Fruit fly (Drosophila melanogaster) whole organism, prepupa: ENCODE results near the gene FeCH.

Experiments used
- Blimp-1 ChIP-seq: fragments of 200-800 bp; sonication (Bioruptor generic); optimal IDR thresholded peaks from 3 replicates; lab custom pipeline; 2017; ENCODE audit warnings: missing biosample characterization, missing genetic modification characterization, mild to moderate bottlenecking, moderate library complexity, missing genetic modification reagents
- CG10631 ChIP-seq: fragments of 200-800 bp; sonication (Bioruptor generic); optimal IDR thresholded peaks from 2 replicates; lab custom pipeline; 2016; ENCODE audit warnings: missing biosample characterization, missing genetic modification characterization
- CG11294 ChIP-seq: fragments of 200-800 bp; sonication (Bioruptor generic); IDR thresholded peaks from 2 replicates; pipeline ENCODE4 v1.3.6; 2022; ENCODE audit warnings: missing biosample characterization, missing genetic modification characterization
- CG11762 ChIP-seq: fragments of 200-800 bp; sonication (Bioruptor generic); optimal IDR thresholded peaks from 3 replicates; lab custom pipeline; 2016; ENCODE audit warnings: missing biosample characterization, missing genetic modification characterization; ENCODE audit not compliant: insufficient read depth
- CG11902 ChIP-seq: fragments of 200-800 bp; sonication (Bioruptor generic); optimal IDR thresholded peaks from 3 replicates; lab custom pipeline; 2016; ENCODE audit warnings: missing biosample characterization, missing genetic modification characterization
- CG1621 ChIP-seq: fragments of 200-800 bp; sonication (Bioruptor generic); optimal IDR thresholded peaks from 3 replicates; lab custom pipeline; 2018; ENCODE audit warnings: missing biosample characterization, mild to moderate bottlenecking, missing genetic modification characterization
- CG3032 ChIP-seq: fragments of 200-800 bp; optimal IDR thresholded peaks from 2 replicates; lab custom pipeline; 2019; ENCODE audit warnings: missing biosample characterization, mild to moderate bottlenecking, missing genetic modification characterization, moderate library complexity
- CG31627 ChIP-seq: fragments of 200-800 bp; sonication (Bioruptor generic); optimal IDR thresholded peaks from 3 replicates; lab custom pipeline; 2016; ENCODE audit warnings: missing biosample characterization, missing genetic modification characterization
- CG34406 ChIP-seq: fragments of 200-800 bp; sonication (Bioruptor generic); optimal IDR thresholded peaks from 3 replicates; lab custom pipeline; 2016; ENCODE audit warnings: missing biosample characterization, missing genetic modification characterization
- CG4318 ChIP-seq: fragments of 200-800 bp; sonication (Bioruptor generic); optimal IDR thresholded peaks from 3 replicates; lab custom pipeline; 2017; ENCODE audit warnings: missing biosample characterization, mild to moderate bottlenecking, missing genetic modification characterization
- CG6276 ChIP-seq: fragments of 200-800 bp; sonication (Bioruptor generic); optimal IDR thresholded peaks from 2 replicates; lab custom pipeline; 2017; ENCODE audit warnings: missing biosample characterization, mild to moderate bottlenecking, missing genetic modification characterization
- CG6792 ChIP-seq: fragments of 200-800 bp; sonication (Bioruptor generic); optimal IDR thresholded peaks from 3 replicates; lab custom pipeline; 2016; ENCODE audit warnings: missing biosample characterization, missing genetic modification characterization
- CG6808 ChIP-seq: fragments of 200-800 bp; sonication (Bioruptor generic); optimal IDR thresholded peaks from 3 replicates; lab custom pipeline; 2017; ENCODE audit warnings: missing biosample characterization, missing genetic modification characterization, mild to moderate bottlenecking, moderate library complexity, missing genetic modification reagents
- CG6854 ChIP-seq: fragments of 200-800 bp; sonication (Bioruptor generic); optimal IDR thresholded peaks from 2 replicates; lab custom pipeline; 2017; ENCODE audit warnings: missing biosample characterization, mild to moderate bottlenecking, missing genetic modification characterization
- CG7368 ChIP-seq: fragments of 200-800 bp; sonication (Bioruptor generic); optimal IDR thresholded peaks from 3 replicates; lab custom pipeline; 2016; ENCODE audit warnings: missing biosample characterization, missing genetic modification characterization
- CG8119 ChIP-seq: fragments of 200-800 bp; sonication (Bioruptor generic); IDR thresholded peaks from 3 replicates; pipeline ENCODE4 v1.3.6; 2022; ENCODE audit warnings: missing biosample characterization, missing genetic modification characterization
- CG8319 ChIP-seq: fragments of 200-800 bp; sonication (Bioruptor generic); optimal IDR thresholded peaks from 3 replicates; lab custom pipeline; 2016; ENCODE audit warnings: missing biosample characterization, missing genetic modification characterization
- CG8632 ChIP-seq: fragments of 200-800 bp; sonication (Bioruptor generic); optimal IDR thresholded peaks from 3 replicates; lab custom pipeline; 2016; ENCODE audit warnings: missing biosample characterization, missing genetic modification characterization
- CG9139 ChIP-seq: fragments of 200-800 bp; sonication (Bioruptor generic); optimal IDR thresholded peaks from 3 replicates; lab custom pipeline; 2017; ENCODE audit warnings: missing biosample characterization, mild to moderate bottlenecking, missing genetic modification characterization
- Eip75B ChIP-seq: fragments of 200-800 bp; sonication (Bioruptor generic); optimal IDR thresholded peaks from 3 replicates; lab custom pipeline; 2016; ENCODE audit warnings: missing biosample characterization, missing genetic modification characterization
- Eip78C ChIP-seq: fragments of 200-800 bp; sonication (Bioruptor generic); peaks from one replicate; lab custom pipeline; 2016; ENCODE audit warnings: missing biosample characterization, missing genetic modification characterization
- Eip93F ChIP-seq: fragments of 200-800 bp; sonication (Bioruptor generic); optimal IDR thresholded peaks from 2 replicates; lab custom pipeline; 2016; ENCODE audit warnings: missing biosample characterization, mild to moderate bottlenecking, missing genetic modification characterization
- Ets96B ChIP-seq: fragments of 200-800 bp; optimal IDR thresholded peaks from 2 replicates; lab custom pipeline; 2019; ENCODE audit warnings: missing biosample characterization, mild to moderate bottlenecking, missing genetic modification characterization, moderate library complexity
- Gug ChIP-seq: fragments of 200-800 bp; sonication (Bioruptor generic); IDR thresholded peaks from 2 replicates; pipeline ENCODE4 v1.3.6; 2022; ENCODE audit warnings: missing biosample characterization, missing genetic modification characterization
- Hr39 ChIP-seq: fragments of 200-800 bp; sonication (Bioruptor generic); optimal IDR thresholded peaks from 2 replicates; lab custom pipeline; 2016; ENCODE audit warnings: missing biosample characterization, missing genetic modification characterization
- Lpt ChIP-seq: fragments of 200-800 bp; sonication (Bioruptor generic); optimal IDR thresholded peaks from 3 replicates; lab custom pipeline; 2016; ENCODE audit warnings: missing biosample characterization, missing genetic modification characterization
- Met ChIP-seq: fragments of 200-800 bp; sonication (Bioruptor generic); optimal IDR thresholded peaks from 3 replicates; lab custom pipeline; 2016; ENCODE audit warnings: missing biosample characterization, missing genetic modification characterization
- OdsH ChIP-seq: fragments of 200-800 bp; sonication (Bioruptor generic); optimal IDR thresholded peaks from 3 replicates; lab custom pipeline; 2016; ENCODE audit warnings: missing biosample characterization, missing genetic modification characterization
- Sox102F ChIP-seq: fragments of 200-800 bp; sonication (Bioruptor generic); optimal IDR thresholded peaks from 2 replicates; lab custom pipeline; 2016; ENCODE audit warnings: missing biosample characterization, mild to moderate bottlenecking, missing genetic modification characterization
- Sox14 ChIP-seq: fragments of 200-800 bp; sonication (Bioruptor generic); optimal IDR thresholded peaks from 3 replicates; lab custom pipeline; 2016; ENCODE audit warnings: missing biosample characterization, missing genetic modification characterization
- acj6 ChIP-seq: fragments of 200-800 bp; sonication (Bioruptor generic); optimal IDR thresholded peaks from 3 replicates; lab custom pipeline; 2016; ENCODE audit warnings: missing biosample characterization, missing genetic modification characterization
- cyc ChIP-seq: fragments of 200-800 bp; sonication (Bioruptor generic); optimal IDR thresholded peaks from 3 replicates; lab custom pipeline; 2016; ENCODE audit warnings: missing biosample characterization, missing genetic modification characterization
- dac ChIP-seq: fragments of 200-800 bp; sonication (Bioruptor generic); optimal IDR thresholded peaks from 2 replicates; lab custom pipeline; 2017; ENCODE audit warnings: missing biosample characterization, mild to moderate bottlenecking, missing genetic modification characterization
- dsx ChIP-seq: fragments of 200-800 bp; optimal IDR thresholded peaks from 3 replicates; lab custom pipeline; 2019; ENCODE audit warnings: missing biosample characterization, mild to moderate bottlenecking, missing genetic modification characterization, moderate library complexity; ENCODE audit not compliant: poor library complexity, severe bottlenecking
- eg ChIP-seq: fragments of 200-800 bp; sonication (Bioruptor generic); IDR thresholded peaks from 3 replicates; pipeline ENCODE4 v1.3.6; 2022; ENCODE audit warnings: missing biosample characterization, missing genetic modification characterization
- fd59A ChIP-seq: fragments of 200-800 bp; sonication (Bioruptor generic); optimal IDR thresholded peaks from 2 replicates; lab custom pipeline; 2017; ENCODE audit warnings: missing biosample characterization, mild to moderate bottlenecking, missing genetic modification characterization, missing genetic modification reagents
- fd85E ChIP-seq: fragments of 200-800 bp; sonication (Bioruptor generic); optimal IDR thresholded peaks from 3 replicates; lab custom pipeline; 2016; ENCODE audit warnings: missing biosample characterization, missing genetic modification characterization
- fkh ChIP-seq: fragments of 200-800 bp; sonication (Bioruptor generic); optimal IDR thresholded peaks from 3 replicates; lab custom pipeline; 2017; ENCODE audit warnings: missing biosample characterization, mild to moderate bottlenecking, missing genetic modification characterization, moderate library complexity
- lz ChIP-seq: fragments of 200-800 bp; sonication (Bioruptor generic); optimal IDR thresholded peaks from 3 replicates; lab custom pipeline; 2016; ENCODE audit warnings: missing biosample characterization, missing genetic modification characterization
- pdm3 ChIP-seq: fragments of 200-800 bp; sonication (Bioruptor generic); optimal IDR thresholded peaks from 3 replicates; lab custom pipeline; 2016; ENCODE audit warnings: missing biosample characterization, missing genetic modification characterization
- salr ChIP-seq, 2 experiments: fragments of 200-800 bp; sonication (Bioruptor generic); optimal IDR thresholded peaks; 3 replicates each; lab custom pipeline; 2016 to 2018; ENCODE audit warnings: missing biosample characterization in 2 of 2, missing genetic modification characterization in 2 of 2, mild to moderate bottlenecking in 1 of 2
- spab ChIP-seq: fragments of 200-800 bp; sonication (Bioruptor generic); optimal IDR thresholded peaks from 2 replicates; lab custom pipeline; 2017; ENCODE audit warnings: missing biosample characterization, mild to moderate bottlenecking, missing genetic modification characterization, missing genetic modification reagents
- svp ChIP-seq: fragments of 200-800 bp; sonication (Bioruptor generic); peaks from one replicate; lab custom pipeline; 2016; ENCODE audit warnings: missing biosample characterization, missing genetic modification characterization
- topi ChIP-seq: fragments of 200-800 bp; sonication (Bioruptor generic); optimal IDR thresholded peaks from 3 replicates; lab custom pipeline; 2016; ENCODE audit warnings: missing biosample characterization, missing genetic modification characterization
- vri ChIP-seq: fragments of 200-800 bp; sonication (Bioruptor generic); optimal IDR thresholded peaks from 3 replicates; lab custom pipeline; 2016; ENCODE audit warnings: missing biosample characterization, mild to moderate bottlenecking, missing genetic modification characterization

The FeCH gene

DNA sequence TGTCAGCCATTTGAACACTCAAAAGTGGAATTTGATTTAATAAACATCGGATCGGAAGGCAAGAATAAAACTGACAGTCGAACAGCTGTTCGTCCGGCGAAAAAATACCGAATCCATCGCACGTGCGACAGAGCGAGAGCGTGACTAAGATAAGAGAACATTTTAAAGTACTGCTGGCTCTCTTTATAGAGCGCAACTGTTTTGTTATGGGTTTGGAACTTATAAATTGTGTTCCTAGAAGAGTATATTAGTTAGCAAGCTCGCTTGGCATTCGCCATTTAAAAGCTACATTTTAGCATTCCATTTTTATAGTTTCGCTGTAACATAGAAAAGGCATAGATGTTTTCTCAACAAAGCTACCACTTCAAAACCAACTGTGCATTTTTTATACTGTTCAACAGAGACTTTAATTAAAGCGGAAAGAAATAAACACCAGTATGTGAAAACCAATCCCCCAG, 2.0 kb downstream of the FeCH start, which contains the start of gene Rift (continued):
- TF ChIP-seq dsx (GFP tag; lab: Kevin White, UChicago): peak; percentile 37
- TF ChIP-seq fd85E (GFP tag; lab: Kevin White, UChicago): no peak
- no peak for TF ChIP-seq CG11762 (GFP tag; lab: Kevin White, UChicago)
- peak; percentile 67; the same call in 2 of the 3 replicates for TF ChIP-seq eg (GFP tag; lab: Robert Waterston, UW)
- no peak for TF ChIP-seq Lpt (GFP tag; lab: Kevin White, UChicago)
- no peak for TF ChIP-seq CG8319 (GFP tag; lab: Kevin White, UChicago)
- TF ChIP-seq Eip78C (GFP tag; lab: Kevin White, UChicago): peak; percentile 60
- TF ChIP-seq Eip93F (GFP tag; lab: Kevin White, UChicago): no peak
- TF ChIP-seq CG6792 (GFP tag; lab: Kevin White, UChicago): peak; percentile 1
- TF ChIP-seq spab: no peak
- peak; percentile 32 for TF ChIP-seq Ets96B (tag; lab: Kevin White, UChicago)
- no peak for TF ChIP-seq fkh (GFP tag; lab: Kevin White, UChicago)
- TF ChIP-seq cyc (GFP tag; lab: Kevin White, UChicago): no peak

DNA sequence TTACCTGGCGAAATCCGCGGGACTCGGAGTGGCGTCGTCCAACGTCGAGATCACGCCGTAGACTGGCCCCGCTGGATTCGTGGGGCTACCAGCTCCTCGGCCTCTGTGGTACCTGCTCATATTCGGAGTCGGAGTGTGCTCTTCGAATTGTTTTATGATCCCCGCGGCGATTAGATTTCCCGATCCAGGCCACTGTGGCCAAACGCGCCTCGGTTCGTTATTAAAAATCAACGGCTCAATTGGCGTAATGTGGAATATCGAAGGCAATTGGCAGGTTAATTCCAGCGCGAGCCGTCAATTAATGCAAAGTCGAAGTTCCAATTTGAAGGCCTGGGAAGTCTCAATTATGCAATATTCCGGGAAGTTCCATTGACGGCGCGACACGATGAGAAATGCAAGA, 2.5 kb downstream of the FeCH start:
- TF ChIP-seq CG6276 (GFP tag; lab: Kevin White, UChicago) (peak; percentile 16), Eip78C (GFP tag; lab: Kevin White, UChicago) (peak; percentile 50), CG31627 (GFP tag; lab: Kevin White, UChicago) (no peak)

dm6 chr3R:31808571-31808970, 3.5 kb downstream of the FeCH start:
- no peak for TF ChIP-seq CG6854
- no peak for TF ChIP-seq CG8632
- peak; percentile 86 for TF ChIP-seq svp (GFP tag; lab: Kevin White, UChicago)
- peak; percentile 61 for TF ChIP-seq Eip78C (GFP tag; lab: Kevin White, UChicago)
- TF ChIP-seq CG11294 (GFP tag; lab: Robert Waterston, UW): no peak
- no peak for TF ChIP-seq OdsH
- TF ChIP-seq fd59A (GFP tag; lab: Kevin White, UChicago): no peak
- TF ChIP-seq pdm3 (GFP tag; lab: Kevin White, UChicago): no peak
- TF ChIP-seq CG4318 (GFP tag; lab: Kevin White, UChicago): no peak
- no peak for TF ChIP-seq CG8119
- TF ChIP-seq Met (GFP tag; lab: Kevin White, UChicago): no peak
- TF ChIP-seq Gug (GFP tag; lab: Robert Waterston, UW): no peak
- no peak for TF ChIP-seq Eip75B (GFP tag; lab: Kevin White, UChicago)
- TF ChIP-seq CG3032 (tag; lab: Kevin White, UChicago): no peak
- TF ChIP-seq acj6 (GFP tag; lab: Kevin White, UChicago): no peak

DNA sequence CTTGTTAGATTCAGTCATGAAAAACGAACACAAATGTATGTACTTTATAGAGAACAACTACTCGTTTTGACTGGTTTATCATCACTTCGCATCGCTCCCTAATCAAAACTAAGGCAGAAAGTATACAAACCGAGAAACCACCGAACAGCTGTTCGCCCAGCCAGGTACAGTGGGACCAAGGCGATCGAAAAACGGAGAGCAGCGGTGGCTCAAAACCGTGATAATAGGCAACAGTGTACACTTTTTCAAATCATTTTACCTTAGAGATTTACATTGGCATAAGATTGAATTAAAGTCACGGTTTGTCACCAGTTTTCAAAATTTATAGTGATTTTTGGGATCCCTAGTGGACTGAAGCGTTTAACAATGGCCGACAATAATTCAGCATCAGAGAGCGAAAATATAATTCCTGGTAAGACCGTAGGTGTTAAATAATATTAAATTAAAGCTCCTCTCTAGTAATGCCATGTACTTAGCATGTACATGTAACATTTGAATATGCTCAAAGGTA, 6.8 kb downstream of the FeCH start, which contains the start of the genes CG42233 and CG1971:
TSS of gene CG42233 (minus strand) at position 51 of the 511 bp plus-strand sequence.
TSS of gene CG1971 (plus strand) at position 241 of the 511 bp plus-strand sequence.
- TF ChIP-seq Hr39 (GFP tag; lab: Kevin White, UChicago) (no peak), CG11902 (no peak), CG10631 (GFP tag; lab: Kevin White, UChicago) (peak; percentile 58), Eip93F (GFP tag; lab: Kevin White, UChicago) (no peak), CG7368 (GFP tag; lab: Kevin White, UChicago) (no peak), pdm3 (GFP tag; lab: Kevin White, UChicago) (no peak), CG1621 (tag; lab: Kevin White, UChicago) (no peak), CG4318 (GFP tag; lab: Kevin White, UChicago) (no peak), CG6792 (GFP tag; lab: Kevin White, UChicago) (no peak), eg (GFP tag; lab: Robert Waterston, UW) (peak; percentile 53; the same call in 2 of the 3 replicates), salr (GFP tag; optimal IDR thresholded peaks at IDR 0.05; lab: Kevin White, UChicago) (no peak), Sox14 (GFP tag; lab: Kevin White, UChicago) (no peak), acj6 (GFP tag; lab: Kevin White, UChicago) (peak; percentile 57), topi (no peak), CG11294 (GFP tag; lab: Robert Waterston, UW) (no peak), vri (GFP tag; lab: Kevin White, UChicago) (no peak), Ets96B (tag; lab: Kevin White, UChicago) (no peak), Sox102F (no peak), lz (GFP tag; lab: Kevin White, UChicago) (peak; percentile 56), CG34406 (GFP tag; lab: Kevin White, UChicago) (no peak), dac (GFP tag; lab: Kevin White, UChicago) (no peak), CG9139 (GFP tag; lab: Kevin White, UChicago) (no peak), CG6808 (no peak), fkh (GFP tag; lab: Kevin White, UChicago) (no peak), Blimp-1 (GFP tag; lab: Kevin White, UChicago) (no peak), CG6854 (no peak), CG8119 (no peak)
